Fruit fly (Drosophila melanogaster) whole organism, wandering third instar larva: ENCODE measurements around the gene Diap1.

Experiments used
- Abd-B ChIP-seq: fragments of >200 bp; optimal IDR thresholded peaks from 2 replicates; lab custom pipeline; 2017; ENCODE audit warnings: missing biosample characterization, missing genetic modification characterization
- CG32264 ChIP-seq: fragments of 200-800 bp; sonication (Bioruptor generic); optimal IDR thresholded peaks from 2 replicates; lab custom pipeline; 2016; ENCODE audit warnings: missing biosample characterization, missing genetic modification characterization
- CG9705 ChIP-seq: fragments of 200-800 bp; sonication (Bioruptor generic); optimal IDR thresholded peaks from 2 replicates; lab custom pipeline; 2018; ENCODE audit warnings: missing biosample characterization, mild to moderate bottlenecking, missing genetic modification characterization
- CrebA ChIP-seq: fragments of 200-800 bp; sonication (Bioruptor generic); optimal IDR thresholded peaks from 2 replicates; lab custom pipeline; 2016; ENCODE audit warnings: missing biosample characterization, mild to moderate bottlenecking, missing genetic modification characterization, borderline replicate concordance
- Dfd ChIP-seq: fragments of >200 bp; optimal IDR thresholded peaks from 2 replicates; lab custom pipeline; 2017; ENCODE audit warnings: missing biosample characterization, missing genetic modification characterization
- Dif ChIP-seq: fragments of 200-275, 200-300 bp; sonication (Bioruptor generic); optimal IDR thresholded peaks from 2 replicates; lab custom pipeline; 2018; ENCODE audit warnings: missing biosample characterization, missing genetic modification characterization; ENCODE audit not compliant: partially characterized antibody
- GATAd ChIP-seq: sonication (Bioruptor generic); optimal IDR thresholded peaks from 2 replicates; lab custom pipeline; 2016; ENCODE audit warnings: missing biosample characterization, missing genetic modification characterization
- HLH106 ChIP-seq: fragments of 200-800 bp; optimal IDR thresholded peaks from 3 replicates; lab custom pipeline; 2019; ENCODE audit warnings: missing biosample characterization, mild to moderate bottlenecking, missing genetic modification characterization, moderate library complexity
- Hnf4 ChIP-seq: fragments of 200-800 bp; sonication (Bioruptor generic); optimal IDR thresholded peaks from 2 replicates; lab custom pipeline; 2016; ENCODE audit warnings: missing biosample characterization, mild to moderate bottlenecking, missing genetic modification characterization
- Hr78 ChIP-seq: fragments of >200 bp; optimal IDR thresholded peaks from 2 replicates; lab custom pipeline; 2017; ENCODE audit warnings: missing biosample characterization, missing genetic modification characterization
- Hr83 ChIP-seq: fragments of 200-300 bp; sonication (Bioruptor generic); optimal IDR thresholded peaks from 2 replicates; lab custom pipeline; 2016; ENCODE audit warnings: missing biosample characterization, mild to moderate bottlenecking, missing genetic modification characterization, moderate library complexity; ENCODE audit not compliant: poor library complexity, severe bottlenecking
- Jra ChIP-seq: sonication (Bioruptor generic); optimal IDR thresholded peaks from 2 replicates; lab custom pipeline; 2016; ENCODE audit warnings: missing biosample characterization, missing genetic modification characterization
- Mio ChIP-seq: sonication (Bioruptor generic); optimal IDR thresholded peaks from 2 replicates; lab custom pipeline; 2016; ENCODE audit warnings: missing biosample characterization, missing genetic modification characterization
- Myc ChIP-seq: fragments of >200 bp; optimal IDR thresholded peaks from 2 replicates; lab custom pipeline; 2017
- N ChIP-seq: fragments of >200 bp; optimal IDR thresholded peaks from 2 replicates; lab custom pipeline; 2018; ENCODE audit warnings: missing biosample characterization, missing external identifiers, missing genetic modification characterization
- OdsH ChIP-seq: fragments of 200-800 bp; sonication (Bioruptor generic); optimal IDR thresholded peaks from 2 replicates; lab custom pipeline; 2016; ENCODE audit warnings: missing biosample characterization, mild to moderate bottlenecking, missing genetic modification characterization
- Rel ChIP-seq, 2 experiments: fragments of 200-800 bp; sonication (Bioruptor generic) in 1 of 2; optimal IDR thresholded peaks; 2 replicates in 1 of 2; 3 replicates in 1 of 2; lab custom pipeline; 2016 to 2019; ENCODE audit warnings: mild to moderate bottlenecking in 2 of 2, missing biosample characterization in 2 of 2, missing genetic modification characterization in 2 of 2, moderate library complexity in 1 of 2
- Sp1 ChIP-seq: fragments of 200-800 bp; sonication (Bioruptor generic); optimal IDR thresholded peaks from 3 replicates; lab custom pipeline; 2019; ENCODE audit warnings: missing biosample characterization, mild to moderate bottlenecking, missing genetic modification characterization, moderate library complexity
- Vsx2 ChIP-seq: fragments of 200-300, 225-300 bp; sonication (Bioruptor generic); optimal IDR thresholded peaks from 2 replicates; lab custom pipeline; 2018; ENCODE audit warnings: missing biosample characterization, missing genetic modification characterization; ENCODE audit not compliant: partially characterized antibody
- br ChIP-seq: fragments of 200-800 bp; sonication (Bioruptor generic); optimal IDR thresholded peaks from 2 replicates; lab custom pipeline; 2016; ENCODE audit warnings: missing biosample characterization, missing genetic modification characterization
- brk ChIP-seq: fragments of 200-800 bp; sonication (Bioruptor generic); optimal IDR thresholded peaks from 2 replicates; lab custom pipeline; 2016; ENCODE audit warnings: missing biosample characterization, mild to moderate bottlenecking, missing genetic modification characterization
- dl ChIP-seq, 2 experiments: fragments of 175-275, 200-275 bp in 1 of 2; fragments of 200-275 bp in 1 of 2; sonication (Bioruptor generic); optimal IDR thresholded peaks; lab custom pipeline; 2018; ENCODE audit warnings: mild to moderate bottlenecking in 2 of 2, missing biosample characterization in 2 of 2, missing genetic modification characterization in 2 of 2, moderate library complexity in 2 of 2; ENCODE audit not compliant: partially characterized antibody in 2 of 2, insufficient read depth in 1 of 2
- dmrt93B ChIP-seq: fragments of 200-800 bp; sonication (Bioruptor generic); optimal IDR thresholded peaks from 2 replicates; lab custom pipeline; 2018; ENCODE audit warnings: missing biosample characterization, mild to moderate bottlenecking, missing genetic modification characterization
- dsf ChIP-seq: sonication (Bioruptor generic); optimal IDR thresholded peaks from 2 replicates; lab custom pipeline; 2016; ENCODE audit warnings: missing biosample characterization, missing genetic modification characterization, borderline replicate concordance
- ey ChIP-seq: fragments of 200-800 bp; sonication (Bioruptor generic); optimal IDR thresholded peaks from 2 replicates; lab custom pipeline; 2016; ENCODE audit warnings: missing biosample characterization, missing genetic modification characterization
- foxo ChIP-seq, 2 experiments: fragments of 200-800 bp; sonication (Bioruptor generic); optimal IDR thresholded peaks; 2 replicates in 1 of 2; 3 replicates in 1 of 2; lab custom pipeline; 2016 to 2017; ENCODE audit warnings: missing biosample characterization in 2 of 2, missing genetic modification characterization in 2 of 2
- fru ChIP-seq: fragments of 200-800 bp; sonication (Bioruptor generic); optimal IDR thresholded peaks from 3 replicates; lab custom pipeline; 2016; ENCODE audit warnings: missing biosample characterization, mild to moderate bottlenecking, missing genetic modification characterization
- h ChIP-seq: fragments of 200-800 bp; sonication (Bioruptor generic); optimal IDR thresholded peaks from 3 replicates; lab custom pipeline; 2016; ENCODE audit warnings: missing biosample characterization, mild to moderate bottlenecking, missing genetic modification characterization
- jim ChIP-seq: fragments of 175-275, 200-325 bp; sonication (Bioruptor generic); optimal IDR thresholded peaks from 2 replicates; lab custom pipeline; 2016; ENCODE audit warnings: missing biosample characterization, mild to moderate bottlenecking, missing genetic modification characterization
- lola ChIP-seq: fragments of >200 bp; optimal IDR thresholded peaks from 2 replicates; lab custom pipeline; 2017; ENCODE audit warnings: missing biosample characterization, missing genetic modification characterization
- pan ChIP-seq: fragments of >200 bp; optimal IDR thresholded peaks from 2 replicates; lab custom pipeline; 2017
- psq ChIP-seq: fragments of 200-800 bp; sonication (Bioruptor generic); optimal IDR thresholded peaks from 3 replicates; lab custom pipeline; 2017; ENCODE audit warnings: missing biosample characterization, mild to moderate bottlenecking, missing genetic modification characterization, moderate library complexity
- rgr ChIP-seq: fragments of 200-800 bp; sonication (Bioruptor generic); optimal IDR thresholded peaks from 3 replicates; lab custom pipeline; 2016; ENCODE audit warnings: missing biosample characterization, mild to moderate bottlenecking, missing genetic modification characterization
- sage ChIP-seq: fragments of 200-800 bp; sonication (Bioruptor generic); optimal IDR thresholded peaks from 2 replicates; lab custom pipeline; 2016; ENCODE audit warnings: missing biosample characterization, mild to moderate bottlenecking, missing genetic modification characterization
- sv ChIP-seq: fragments of 200-800 bp; sonication (Bioruptor generic); optimal IDR thresholded peaks from 3 replicates; lab custom pipeline; 2016; ENCODE audit warnings: missing biosample characterization, missing genetic modification characterization
- tai ChIP-seq: sonication (Bioruptor generic); optimal IDR thresholded peaks from 2 replicates; lab custom pipeline; 2016; ENCODE audit warnings: missing biosample characterization, missing genetic modification characterization
- usp ChIP-seq: fragments of >200 bp; optimal IDR thresholded peaks from 2 replicates; lab custom pipeline; 2017; ENCODE audit warnings: missing biosample characterization, missing genetic modification characterization
- woc ChIP-seq: sonication (Bioruptor generic); optimal IDR thresholded peaks from 2 replicates; lab custom pipeline; 2016; ENCODE audit warnings: missing biosample characterization, mild to moderate bottlenecking, missing genetic modification characterization

Gene Diap1

DNA sequence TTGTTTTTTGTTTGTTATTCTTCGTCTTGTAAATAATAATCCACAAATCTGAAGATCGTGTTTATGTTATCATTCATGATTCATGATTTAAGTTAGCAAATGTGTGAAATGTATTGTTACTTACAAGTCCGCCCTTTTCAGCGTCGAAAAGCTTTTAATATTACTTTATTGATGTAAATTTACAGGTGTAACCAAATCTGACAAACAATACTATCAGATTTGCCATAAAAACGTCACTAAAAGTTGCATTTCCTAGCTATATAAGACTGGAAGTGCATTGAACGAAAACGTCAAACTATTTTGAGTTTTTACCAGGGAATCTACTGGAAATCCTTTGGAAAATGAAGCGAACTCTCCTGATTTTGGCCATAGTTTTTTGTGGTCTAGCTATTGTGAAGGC, 31.4 kb upstream of the Diap1 start, which contains the start of gene CG33258:
CG33258 (plus strand) TSS at position 301 of the 400 bp plus-strand sequence.
- TF ChIP-seq tai (GFP tag; lab: Kevin White, UChicago) (no peak), psq (GFP tag; lab: Kevin White, UChicago) (no peak), sage (GFP tag; lab: Kevin White, UChicago) (no peak), Hr78 (GFP tag; lab: Kevin White, UChicago) (no peak), CG32264 (GFP tag; lab: Kevin White, UChicago) (no peak), foxo (GFP tag; optimal IDR thresholded peaks at IDR 0.05; lab: Kevin White, UChicago) (no peak), Hr83 (no peak), Hnf4 (GFP tag; lab: Kevin White, UChicago) (no peak)

DNA sequence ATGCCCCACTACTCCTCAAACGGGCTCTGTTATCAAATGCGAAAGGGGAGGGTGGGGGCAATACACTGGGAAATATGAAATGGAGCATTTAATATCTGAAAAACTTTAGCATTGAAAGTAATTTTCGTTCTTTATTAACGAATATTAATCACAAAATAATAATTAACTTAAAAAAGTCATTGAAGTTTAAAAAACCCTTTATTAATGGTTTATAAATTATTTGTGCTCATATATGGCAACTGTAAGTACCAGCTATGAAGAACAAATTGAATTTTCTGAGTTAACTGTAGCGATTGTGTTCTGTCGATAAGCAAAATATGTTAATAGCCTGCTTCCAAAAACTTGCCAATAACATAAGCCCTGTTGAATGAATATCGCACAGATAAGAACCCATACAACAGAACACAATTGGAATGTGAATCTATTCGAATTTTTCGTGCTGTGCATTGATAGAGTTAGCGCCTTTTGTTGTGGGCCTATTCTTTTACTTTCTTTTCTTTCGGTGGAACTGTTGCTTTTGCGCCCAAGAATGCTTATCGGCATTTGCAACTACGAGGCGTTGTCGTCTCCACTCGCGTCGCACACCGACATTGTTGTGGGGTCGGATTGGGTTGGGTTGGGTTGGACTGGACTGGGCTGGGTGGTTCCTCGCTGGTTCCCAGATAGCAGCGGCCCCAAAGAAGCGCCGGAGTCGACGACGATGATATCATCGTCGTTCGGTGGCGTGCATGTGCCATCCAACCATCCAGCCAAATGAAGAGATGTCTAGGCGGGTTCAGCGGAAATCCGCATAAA, 10.2 kb upstream of the Diap1 start:
- TF ChIP-seq rgr (GFP tag; lab: Kevin White, UChicago) (peak; percentile 5), jim (GFP tag; lab: Kevin White, UChicago) (no peak), sv (GFP tag; lab: Kevin White, UChicago) (peak; percentile 22), pan (lab: Kevin White, UChicago) (no peak), dl (GFP tag; optimal IDR thresholded peaks at IDR 0.05; lab: Kevin White, UChicago; ENCODE audit: insufficient read depth in 1 of 2, partially characterized antibody in 2 of 2) (no peak), fru (GFP tag; lab: Kevin White, UChicago) (peak; percentile 6), Dif (GFP tag; lab: Kevin White, UChicago) (no peak), Vsx2 (GFP tag; lab: Kevin White, UChicago) (no peak), Rel (GFP tag; optimal IDR thresholded peaks at IDR 0.05; lab: Kevin White, UChicago) (no peak), Rel (tag; optimal IDR thresholded peaks at IDR 0.05; lab: Kevin White, UChicago) (no peak), Jra (no peak), foxo (GFP tag; optimal IDR thresholded peaks at IDR 0.05; lab: Kevin White, UChicago) (peak in 1 of 2 experiments; percentile 53), CrebA (GFP tag; lab: Kevin White, UChicago) (no peak), dmrt93B (GFP tag; lab: Kevin White, UChicago) (no peak), N (GFP tag; lab: Kevin White, UChicago) (no peak), Hnf4 (GFP tag; lab: Kevin White, UChicago) (no peak), GATAd (GFP tag; lab: Kevin White, UChicago) (no peak), psq (GFP tag; lab: Kevin White, UChicago) (peak; percentile 36), Dfd (GFP tag; lab: Kevin White, UChicago) (no peak), sage (GFP tag; lab: Kevin White, UChicago) (no peak), usp (GFP tag; lab: Kevin White, UChicago) (no peak), ey (GFP tag; lab: Kevin White, UChicago) (no peak), woc (GFP tag; lab: Kevin White, UChicago) (no peak), Myc (no peak), CG32264 (GFP tag; lab: Kevin White, UChicago) (no peak), Abd-B (GFP tag; lab: Kevin White, UChicago) (no peak), lola (GFP tag; lab: Kevin White, UChicago) (no peak), OdsH (GFP tag; lab: Kevin White, UChicago) (peak; percentile 29), brk (GFP tag; lab: Kevin White, UChicago) (no peak), CG9705 (GFP tag; lab: Kevin White, UChicago) (no peak), HLH106 (tag; lab: Kevin White, UChicago) (no peak), tai (GFP tag; lab: Kevin White, UChicago) (no peak), Hr78 (GFP tag; lab: Kevin White, UChicago) (no peak), Sp1 (GFP tag; lab: Kevin White, UChicago) (no peak), dsf (no peak), h (peak; percentile 32), Hr83 (no peak), br (GFP tag; lab: Kevin White, UChicago) (no peak), Mio (no peak)
